Worm (Caenorhabditis elegans) whole organism, late embryonic: ENCODE measurements around the gene K08F4.5.

Source experiments
- K02D7.2 ChIP-seq: sonication (generic microtip); optimal IDR thresholded peaks from 2 replicates; lab custom pipeline; 2017; ENCODE audit warnings: mild to moderate bottlenecking, missing genetic modification characterization, missing compliant biosample characterization
- ceh-30 ChIP-seq: fragments of 150-350 bp; optimal IDR thresholded peaks from 2 replicates; lab custom pipeline; 2014; ENCODE audit warnings: missing biosample characterization, missing genetic modification characterization
- hlh-13 ChIP-seq: fragments of 200-800 bp; sonication (Bioruptor generic); optimal IDR thresholded peaks from 2 replicates; lab custom pipeline; 2018; ENCODE audit warnings: mild to moderate bottlenecking, missing genetic modification characterization, missing compliant biosample characterization
- hlh-15 ChIP-seq: sonication (generic microtip); optimal IDR thresholded peaks from 2 replicates; lab custom pipeline; 2016; ENCODE audit warnings: missing genetic modification characterization, missing compliant biosample characterization
- pha-4 ChIP-seq: fragments of 150-350 bp; optimal IDR thresholded peaks from 2 replicates; lab custom pipeline; 2018; ENCODE audit warnings: missing biosample characterization, missing genetic modification reagents, missing genetic modification characterization
- sox-2 ChIP-seq: fragments of 200-800 bp; sonication (Bioruptor generic); IDR thresholded peaks from 2 replicates; pipeline ENCODE4 v1.3.6; 2022; ENCODE audit warnings: missing genetic modification reagents, missing genetic modification characterization, missing compliant biosample characterization
- tbx-7 ChIP-seq: sonication (generic microtip); optimal IDR thresholded peaks from 2 replicates; lab custom pipeline; 2016; ENCODE audit warnings: missing genotype, missing genetic modification characterization, missing compliant biosample characterization
- unc-42 ChIP-seq: sonication (generic microtip); optimal IDR thresholded peaks from 2 replicates; lab custom pipeline; 2016; ENCODE audit warnings: missing genotype, missing genetic modification characterization, missing compliant biosample characterization
- unc-55 ChIP-seq: sonication (generic microtip); optimal IDR thresholded peaks from 2 replicates; lab custom pipeline; 2017; ENCODE audit warnings: missing biosample characterization, missing genetic modification reagents, missing genetic modification characterization

ce11 chrIV:10161706-10162105, 26.0 kb upstream of the K08F4.5 start, which contains the start of gene pps-1:
- no peak for TF ChIP-seq pha-4
- TF ChIP-seq ceh-30 (tag; lab: Kevin White, UChicago), result no peak
- no peak for TF ChIP-seq unc-55 (GFP tag; lab: Kevin White, UChicago)
- no peak for TF ChIP-seq tbx-7 (tag; lab: Kevin White, UChicago)
- TF ChIP-seq hlh-13 (GFP tag; lab: Kevin White, UChicago), result no peak
- no peak for TF ChIP-seq unc-42 (tag; lab: Kevin White, UChicago)
- no peak for TF ChIP-seq K02D7.2 (tag; lab: Kevin White, UChicago)
- TF ChIP-seq hlh-15 (tag; lab: Kevin White, UChicago), result no peak
- TF ChIP-seq sox-2 (GFP tag; lab: Robert Waterston, UW), result no peak
